Worm (Caenorhabditis elegans): ENCODE data around the gene idpc-1.

The idpc-1 gene

DNA sequence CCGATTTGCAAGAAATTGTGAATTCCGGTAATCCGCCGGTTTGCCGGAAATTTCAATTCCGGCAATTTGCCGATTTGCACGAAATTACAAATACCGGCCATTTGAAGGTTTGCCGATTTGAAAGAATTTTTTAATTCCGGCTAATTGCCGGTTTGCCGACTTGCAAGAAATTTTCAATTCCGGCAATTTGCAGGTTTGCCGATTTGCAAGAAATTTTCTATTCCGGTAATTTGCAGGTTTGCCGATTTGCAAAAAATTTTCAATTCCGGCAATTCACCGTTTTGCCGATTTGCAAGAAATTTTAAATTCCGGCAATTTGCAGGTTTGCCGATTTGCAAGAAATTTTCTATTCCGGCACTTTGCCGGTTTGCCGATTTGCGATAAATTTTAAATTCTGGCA is 7.9 kb downstream of the idpc-1 start:
- TF ChIP-seq lin-1 (GFP tag; IDR thresholded peaks at IDR 0.05) (0 out of 2 replicates have a peak, but pooled peaks have one; percentile 8), zfp-3 (GFP tag; conservative IDR thresholded peaks at IDR 0.05) (0 out of 2 replicates have a peak, but pooled peaks have one; percentile 37), saeg-2 (GFP tag; IDR thresholded peaks at IDR 0.05) (0 out of 2 replicates have a peak, but pooled peaks have one; percentile 75), egl-43 (GFP tag; IDR thresholded peaks at IDR 0.05) (0 out of 2 replicates have a peak, but pooled peaks have one; percentile 32)

DNA sequence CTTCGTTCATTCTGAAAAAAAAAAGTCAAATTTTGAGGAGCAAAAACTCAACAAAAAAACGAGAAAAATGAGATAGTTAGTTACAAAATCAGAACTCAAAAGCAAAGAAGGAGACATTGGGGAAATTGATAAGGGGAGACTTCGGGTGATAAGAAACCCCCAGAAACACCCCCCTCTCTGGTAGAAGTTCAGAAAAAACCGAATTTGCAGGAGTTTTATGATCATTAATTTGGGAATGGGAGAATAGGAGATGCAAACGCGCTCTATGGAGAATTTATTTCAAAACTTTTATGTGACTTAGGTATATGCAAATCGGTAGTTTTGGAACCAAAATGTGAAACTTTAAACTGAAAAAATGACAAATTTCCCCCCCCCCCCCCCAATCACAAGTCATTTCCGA is 15.6 kb downstream of the idpc-1 start, which contains the start of gene sbp-1:
Gene sbp-1 (minus strand): TSS at position 11 of the 400 bp plus-strand sequence.
- TF ChIP-seq snpc-4 (tag; optimal IDR thresholded peaks at IDR 0.05), result no peak
- TF ChIP-seq nhr-28 (tag; optimal IDR thresholded peaks at IDR 0.05), result peak; percentile 56
- peak; percentile 56 for TF ChIP-seq lin-38 (GFP tag; IDR thresholded peaks at IDR 0.05)
- peak; percentile 77 for TF ChIP-seq pqm-1 (tag; optimal IDR thresholded peaks at IDR 0.05)
- peak; percentile 19 for TF ChIP-seq dve-1 (tag; optimal IDR thresholded peaks at IDR 0.05; ENCODE audit: insufficient read depth)
- no peak for TF ChIP-seq nhr-77 (tag; optimal IDR thresholded peaks at IDR 0.05)
- TF ChIP-seq hlh-11 (tag; optimal IDR thresholded peaks at IDR 0.05), result peak; percentile 0
- TF ChIP-seq daf-16 (GFP tag; optimal IDR thresholded peaks at IDR 0.05), result no peak
- TF ChIP-seq daf-16 (tag; optimal IDR thresholded peaks at IDR 0.05), result peak; percentile 10

DNA sequence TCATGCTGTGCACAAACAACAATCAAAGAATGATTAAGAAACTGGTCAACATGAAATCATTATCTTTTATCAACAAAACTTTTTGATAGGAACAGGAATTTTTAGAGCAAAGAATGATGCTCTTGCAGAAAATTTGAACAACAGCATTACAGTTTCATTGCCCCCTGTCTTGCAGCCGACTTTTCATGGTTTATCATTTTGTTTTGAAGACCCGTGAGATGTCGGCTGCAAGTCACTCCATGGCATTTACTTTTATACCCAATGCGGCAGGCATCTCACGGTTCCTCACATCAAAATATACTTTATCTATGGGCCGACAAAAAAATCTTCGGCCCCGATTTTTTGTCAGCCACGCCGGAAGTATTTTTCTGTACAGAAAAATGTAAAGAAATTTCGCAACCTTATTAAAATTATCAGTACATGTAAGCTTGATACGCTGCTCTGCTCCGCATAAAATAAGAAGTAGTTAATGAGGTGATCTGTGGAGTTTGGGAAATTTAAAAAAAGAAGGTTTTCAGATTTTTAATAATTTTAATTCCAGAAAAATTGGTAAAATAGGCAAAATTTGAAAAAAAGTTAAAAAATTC is 16.5 kb downstream of the idpc-1 start:
- TF ChIP-seq daf-16 (GFP tag; optimal IDR thresholded peaks at IDR 0.05) (no peak), daf-16 (tag; optimal IDR thresholded peaks at IDR 0.05) (peak; percentile 64), zfp-2 (tag; optimal IDR thresholded peaks at IDR 0.05) (no peak), aha-1 (tag) (peak; percentile 62), nhr-28 (tag; optimal IDR thresholded peaks at IDR 0.05) (peak; percentile 2), F10B5.3 (tag; optimal IDR thresholded peaks at IDR 0.05) (no peak), hlh-11 (tag; optimal IDR thresholded peaks at IDR 0.05) (peak; percentile 6), lin-29 (GFP tag; IDR thresholded peaks at IDR 0.05) (no peak)

DNA sequence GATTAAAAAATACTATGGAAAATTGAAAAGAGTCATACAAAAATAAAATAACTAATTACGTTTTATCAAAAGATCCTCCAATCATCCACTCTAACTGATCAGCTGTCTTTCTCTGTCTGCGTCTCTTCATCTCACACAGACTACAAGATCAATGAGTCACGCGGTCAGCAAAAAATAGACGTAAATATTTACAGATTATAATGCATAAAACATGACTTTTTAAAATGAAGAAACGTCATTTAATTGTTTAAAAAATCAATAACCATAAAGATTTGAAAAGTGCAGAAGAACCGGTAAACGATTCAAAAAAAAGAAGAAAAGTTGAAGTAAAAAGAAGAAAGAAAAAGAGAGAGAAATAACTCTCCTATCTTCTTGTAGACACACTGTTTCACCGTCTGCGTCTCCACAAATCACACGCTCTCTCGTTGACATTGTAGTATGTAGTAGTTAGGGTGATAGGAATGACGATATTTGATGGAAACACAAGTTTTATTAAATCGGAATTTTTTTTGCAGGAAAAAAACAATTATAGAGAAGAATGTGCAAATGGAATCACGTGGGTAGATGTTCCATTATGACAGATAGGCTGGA is 17.9 kb downstream of the idpc-1 start:
- TF ChIP-seq aha-1 (tag), result no peak
- TF ChIP-seq nhr-28 (tag; optimal IDR thresholded peaks at IDR 0.05), result peak; percentile 98
- no peak for TF ChIP-seq lin-1 (GFP tag; IDR thresholded peaks at IDR 0.05)
- TF ChIP-seq spr-3 (GFP tag; optimal IDR thresholded peaks at IDR 0.05), result no peak
- no peak for TF ChIP-seq mxl-3 (GFP tag; optimal IDR thresholded peaks at IDR 0.05)
- TF ChIP-seq hlh-11 (tag; optimal IDR thresholded peaks at IDR 0.05), result peak; percentile 85
- no peak for TF ChIP-seq nhr-25 (tag; optimal IDR thresholded peaks at IDR 0.05; ENCODE audit: borderline replicate concordance, insufficient read depth)
- TF ChIP-seq mdt-29 (GFP tag; IDR thresholded peaks at IDR 0.05), result no peak
- no peak for TF ChIP-seq lin-38 (GFP tag; IDR thresholded peaks at IDR 0.05)
- TF ChIP-seq sdz-12 (GFP tag; optimal IDR thresholded peaks at IDR 0.05), result no peak
- TF ChIP-seq daf-16 (GFP tag; optimal IDR thresholded peaks at IDR 0.05), result peak in 1 of 2 experiments; percentile 4
- TF ChIP-seq daf-16 (tag; optimal IDR thresholded peaks at IDR 0.05), result peak; percentile 94
- no peak for TF ChIP-seq daf-12 (tag; optimal IDR thresholded peaks at IDR 0.05)
- TF ChIP-seq daf-19 (GFP tag; conservative IDR thresholded peaks at IDR 0.05), result no peak
- TF ChIP-seq pha-4 (GFP tag; IDR thresholded peaks at IDR 0.05), result 0 out of 2 replicates have a peak, but pooled peaks have one; percentile 27
- TF ChIP-seq pha-4 (tag; optimal IDR thresholded peaks at IDR 0.05), result peak; percentile 82
- TF ChIP-seq dve-1 (tag; optimal IDR thresholded peaks at IDR 0.05; ENCODE audit: insufficient read depth), result peak; percentile 69
- TF ChIP-seq nhr-10 (tag; optimal IDR thresholded peaks at IDR 0.05), result no peak
- TF ChIP-seq nhr-11 (tag; optimal IDR thresholded peaks at IDR 0.05), result peak; percentile 12
- no peak for TF ChIP-seq vab-7 (GFP tag; IDR thresholded peaks at IDR 0.05)
- peak; percentile 20; the same call in 1 of the 2 replicates for TF ChIP-seq dmd-6 (GFP tag; IDR thresholded peaks at IDR 0.05)
- TF ChIP-seq zag-1 (tag; optimal IDR thresholded peaks at IDR 0.05), result no peak
- TF ChIP-seq set-16 (GFP tag; IDR thresholded peaks at IDR 0.05), result no peak
- TF ChIP-seq ctbp-1 (GFP tag; IDR thresholded peaks at IDR 0.05), result no peak
- TF ChIP-seq ztf-7 (tag; optimal IDR thresholded peaks at IDR 0.05), result no peak
- TF ChIP-seq tag-97 (GFP tag; IDR thresholded peaks at IDR 0.05), result no peak
- no peak for TF ChIP-seq lir-3 (tag; optimal IDR thresholded peaks at IDR 0.05)
- TF ChIP-seq F49E8.2 (tag; optimal IDR thresholded peaks at IDR 0.05; ENCODE audit: borderline replicate concordance), result no peak
- TF ChIP-seq cey-2 (tag; optimal IDR thresholded peaks at IDR 0.05; ENCODE audit: borderline replicate concordance, insufficient read depth), result no peak
- no peak for TF ChIP-seq ZK546.5 (tag; optimal IDR thresholded peaks at IDR 0.05)
- TF ChIP-seq unc-62 (GFP tag; optimal IDR thresholded peaks at IDR 0.05 in 1 of 2), result peak in 1 of 2 experiments; percentile 81
- TF ChIP-seq unc-62 (tag; optimal IDR thresholded peaks at IDR 0.05), result no peak
- TF ChIP-seq hlh-30 (tag; optimal IDR thresholded peaks at IDR 0.05; ENCODE audit: insufficient read depth), result peak; percentile 83
- TF ChIP-seq egl-43 (GFP tag; IDR thresholded peaks at IDR 0.05), result no peak
